Worm (Caenorhabditis elegans): ENCODE data around the gene W01B6.6.

W01B6.6 gene

ce11 chrIV:10065159-10065558, 15.8 kb upstream of the W01B6.6 start:
- TF ChIP-seq W03F9.2 (tag; optimal IDR thresholded peaks at IDR 0.05) (no peak), dao-5 (tag; optimal IDR thresholded peaks at IDR 0.05) (no peak), him-1 (tag; optimal IDR thresholded peaks at IDR 0.05) (no peak)

- TF ChIP-seq W03F9.2 (tag; optimal IDR thresholded peaks at IDR 0.05) (no peak), dao-5 (tag; optimal IDR thresholded peaks at IDR 0.05) (no peak), him-1 (tag; optimal IDR thresholded peaks at IDR 0.05) (no peak)
These were observed 14.5 kb upstream of the W01B6.6 start for ce11 chrIV:10066456-10066855.

DNA sequence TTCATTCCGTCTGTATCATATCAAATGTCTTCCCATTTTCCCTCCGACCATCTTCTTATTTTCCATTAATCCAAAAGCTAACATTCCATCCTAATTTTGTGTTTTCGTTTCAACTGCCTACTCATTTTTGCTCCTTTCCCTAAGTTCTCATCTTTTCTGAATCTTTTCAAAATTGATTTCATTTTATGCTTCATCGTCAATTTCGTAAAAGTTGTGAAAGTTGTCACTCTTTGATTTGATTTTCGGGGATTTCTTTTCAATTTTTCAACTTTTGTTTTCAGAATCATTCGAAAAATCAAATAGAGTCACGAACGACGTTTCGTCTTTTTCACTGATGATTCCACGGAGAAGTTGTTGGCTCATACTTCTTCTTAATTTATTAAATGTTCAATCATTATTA, 13.4 kb upstream of the W01B6.6 start, which contains the start of gene cwn-2:
Gene cwn-2 (plus strand): TSS at position 276 of the 400 bp plus-strand sequence.
- TF ChIP-seq him-1 (tag; optimal IDR thresholded peaks at IDR 0.05) = no peak
- TF ChIP-seq W03F9.2 (tag; optimal IDR thresholded peaks at IDR 0.05) = no peak
- no peak for TF ChIP-seq dao-5 (tag; optimal IDR thresholded peaks at IDR 0.05)

ce11 chrIV:10068266-10068665, 12.7 kb upstream of the W01B6.6 start:
- no peak for TF ChIP-seq him-1 (tag; optimal IDR thresholded peaks at IDR 0.05)
- TF ChIP-seq dao-5 (tag; optimal IDR thresholded peaks at IDR 0.05) = no peak
- no peak for TF ChIP-seq W03F9.2 (tag; optimal IDR thresholded peaks at IDR 0.05)

ce11 chrIV:10072527-10072926, 8.4 kb upstream of the W01B6.6 start, which contains the start of gene W01B6.3:
Gene W01B6.3, minus strand, starts transcription at chrIV:10072627.
- TF ChIP-seq W03F9.2 (tag; optimal IDR thresholded peaks at IDR 0.05) = no peak
- no peak for TF ChIP-seq dao-5 (tag; optimal IDR thresholded peaks at IDR 0.05)
- no peak for TF ChIP-seq him-1 (tag; optimal IDR thresholded peaks at IDR 0.05)

DNA sequence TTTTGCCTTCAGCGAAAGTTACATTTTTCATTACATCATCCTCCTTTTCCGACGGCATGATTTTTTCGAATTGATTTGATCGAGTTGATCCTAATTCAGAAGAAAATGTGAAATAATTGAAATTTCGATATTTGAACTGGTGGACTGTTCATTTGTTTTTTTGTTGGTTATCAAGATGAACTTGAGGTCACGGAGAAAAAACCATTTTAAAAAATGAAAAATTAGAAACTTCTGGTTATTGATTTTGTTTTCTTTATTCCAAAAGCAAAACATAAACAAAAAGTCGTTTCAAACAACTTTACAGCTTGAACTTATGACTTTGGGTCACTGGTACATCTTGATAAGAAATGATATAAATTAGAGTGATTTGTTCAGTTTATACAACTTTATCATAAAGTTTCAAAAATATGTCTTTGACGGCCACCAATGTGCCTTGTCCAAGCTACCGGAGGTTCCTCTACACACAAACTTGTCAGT, 5.8 kb upstream of the W01B6.6 start, which contains the start of the genes ttbk-4 and W01B6.4:
Gene ttbk-4 (minus strand): TSS at position 101 of the 477 bp plus-strand sequence.
Gene W01B6.4 (plus strand): TSS at position 427 of the 477 bp plus-strand sequence.
- TF ChIP-seq W03F9.2 (tag; optimal IDR thresholded peaks at IDR 0.05) (no peak), dao-5 (tag; optimal IDR thresholded peaks at IDR 0.05) (no peak), him-1 (tag; optimal IDR thresholded peaks at IDR 0.05) (no peak)

ce11 chrIV:10075899-10076298, 5.0 kb upstream of the W01B6.6 start, which contains the start of gene W01B6.5:
Gene W01B6.5, plus strand, starts transcription at chrIV:10076199.
- TF ChIP-seq him-1 (tag; optimal IDR thresholded peaks at IDR 0.05) (no peak), dao-5 (tag; optimal IDR thresholded peaks at IDR 0.05) (no peak), W03F9.2 (tag; optimal IDR thresholded peaks at IDR 0.05) (no peak)

DNA sequence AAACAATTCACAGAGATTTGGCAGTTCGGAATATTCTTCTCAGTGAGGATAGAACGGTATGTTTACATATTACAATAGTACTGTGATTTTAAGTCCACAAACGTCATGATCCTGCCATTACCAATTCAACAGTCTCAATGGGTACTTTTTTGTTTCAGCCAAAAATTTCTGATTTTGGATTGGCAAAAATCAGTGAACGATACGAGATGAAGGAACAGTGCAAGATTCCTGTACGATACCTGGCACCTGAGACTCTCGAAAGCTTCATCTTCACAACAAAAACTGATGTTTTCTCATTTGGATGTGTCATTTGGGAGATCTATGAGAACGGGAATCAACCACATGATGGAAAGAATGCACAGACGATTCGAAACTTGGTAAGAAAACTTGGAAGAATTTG, 2.9 kb upstream of the W01B6.6 start:
- no peak for TF ChIP-seq W03F9.2 (tag; optimal IDR thresholded peaks at IDR 0.05)
- no peak for TF ChIP-seq dao-5 (tag; optimal IDR thresholded peaks at IDR 0.05)
- no peak for TF ChIP-seq him-1 (tag; optimal IDR thresholded peaks at IDR 0.05)

DNA sequence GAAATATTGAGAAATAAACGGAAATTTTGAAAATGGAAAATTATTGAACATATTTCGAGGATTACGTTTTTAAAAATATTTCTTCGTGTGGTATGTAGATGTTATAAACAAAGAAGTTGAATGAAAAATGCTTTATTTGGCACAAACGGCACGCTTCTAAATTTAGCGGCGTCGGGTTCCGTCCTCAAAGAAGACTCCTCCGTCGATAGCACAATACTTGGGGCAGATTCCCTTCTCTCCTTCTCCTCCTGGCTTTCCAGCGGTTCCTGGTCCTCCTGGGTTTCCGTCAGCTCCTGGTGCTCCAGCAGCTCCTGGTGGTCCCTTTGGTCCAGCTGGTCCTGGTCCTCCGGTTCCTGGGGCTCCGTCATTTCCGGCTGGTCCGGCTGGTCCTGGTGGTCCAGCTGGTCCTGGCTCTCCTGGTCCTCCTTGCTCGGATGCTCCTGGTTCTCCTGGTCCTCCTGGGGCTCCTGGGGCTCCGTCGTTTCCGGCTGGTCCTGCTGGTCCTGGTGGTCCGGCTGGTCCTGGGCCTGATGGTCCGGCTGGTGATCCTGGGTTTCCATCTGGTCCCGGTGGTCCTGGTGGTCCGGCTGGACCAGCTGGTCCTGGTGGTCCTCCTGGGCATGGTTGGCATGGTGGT, 3.5 kb downstream of the W01B6.6 start, which contains the start of gene W01B6.8:
Gene W01B6.8 (minus strand): TSS at position 51 of the 637 bp plus-strand sequence.
- TF ChIP-seq dao-5 (tag; optimal IDR thresholded peaks at IDR 0.05) (no peak), him-1 (tag; optimal IDR thresholded peaks at IDR 0.05) (no peak), W03F9.2 (tag; optimal IDR thresholded peaks at IDR 0.05) (no peak)

- no peak for TF ChIP-seq W03F9.2 (tag; optimal IDR thresholded peaks at IDR 0.05)
- no peak for TF ChIP-seq him-1 (tag; optimal IDR thresholded peaks at IDR 0.05)
- no peak for TF ChIP-seq dao-5 (tag; optimal IDR thresholded peaks at IDR 0.05)
These were observed 4.7 kb downstream of the W01B6.6 start, which contains the start of the genes col-2 and ndc-80 for ce11 chrIV:10085401-10086187. Gene col-2, minus strand, starts transcription at chrIV:10085451. Gene ndc-80, plus strand, starts transcription at chrIV:10086137.

DNA sequence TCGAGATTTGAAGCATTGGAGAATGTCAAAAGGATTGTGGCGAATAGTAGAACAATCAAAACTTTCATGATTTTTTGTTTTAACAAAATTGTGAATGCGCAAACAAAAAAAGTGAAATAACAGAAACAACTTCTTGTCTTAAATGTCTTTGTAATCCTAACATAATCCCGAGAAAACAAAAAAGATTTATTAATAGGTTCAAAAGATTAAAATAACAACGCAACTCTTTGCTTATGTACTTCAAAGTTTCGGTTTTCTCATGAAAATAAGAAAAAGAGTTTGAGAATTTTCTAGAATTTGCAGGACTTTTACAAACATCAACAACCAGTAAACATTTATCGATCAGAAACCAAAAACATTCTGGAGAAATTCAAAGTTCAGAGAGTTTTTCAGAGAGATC, 8.9 kb downstream of the W01B6.6 start, which contains the start of gene ttr-39:
Gene ttr-39 (minus strand): TSS at position 101 of the 400 bp plus-strand sequence.
- TF ChIP-seq dao-5 (tag; optimal IDR thresholded peaks at IDR 0.05) (no peak), W03F9.2 (tag; optimal IDR thresholded peaks at IDR 0.05) (no peak), him-1 (tag; optimal IDR thresholded peaks at IDR 0.05) (no peak)

ce11 chrIV:10090358-10090757, 9.4 kb downstream of the W01B6.6 start, which contains the start of gene ttbk-5:
Gene ttbk-5, plus strand, starts transcription at chrIV:10090658.
- TF ChIP-seq W03F9.2 (tag; optimal IDR thresholded peaks at IDR 0.05) = no peak
- TF ChIP-seq him-1 (tag; optimal IDR thresholded peaks at IDR 0.05) = no peak
- no peak for TF ChIP-seq dao-5 (tag; optimal IDR thresholded peaks at IDR 0.05)

ce11 chrIV:10095171-10095570, 14.3 kb downstream of the W01B6.6 start, which contains the start of the genes C04G2.5 and msp-36:
Gene C04G2.5, minus strand, starts transcription at chrIV:10095271.
Gene msp-36, plus strand, starts transcription at chrIV:10095433.
- TF ChIP-seq him-1 (tag; optimal IDR thresholded peaks at IDR 0.05) (no peak), W03F9.2 (tag; optimal IDR thresholded peaks at IDR 0.05) (no peak), dao-5 (tag; optimal IDR thresholded peaks at IDR 0.05) (no peak)
